Worm (Caenorhabditis elegans): ENCODE measurements around the gene set-30.

Gene set-30

DNA sequence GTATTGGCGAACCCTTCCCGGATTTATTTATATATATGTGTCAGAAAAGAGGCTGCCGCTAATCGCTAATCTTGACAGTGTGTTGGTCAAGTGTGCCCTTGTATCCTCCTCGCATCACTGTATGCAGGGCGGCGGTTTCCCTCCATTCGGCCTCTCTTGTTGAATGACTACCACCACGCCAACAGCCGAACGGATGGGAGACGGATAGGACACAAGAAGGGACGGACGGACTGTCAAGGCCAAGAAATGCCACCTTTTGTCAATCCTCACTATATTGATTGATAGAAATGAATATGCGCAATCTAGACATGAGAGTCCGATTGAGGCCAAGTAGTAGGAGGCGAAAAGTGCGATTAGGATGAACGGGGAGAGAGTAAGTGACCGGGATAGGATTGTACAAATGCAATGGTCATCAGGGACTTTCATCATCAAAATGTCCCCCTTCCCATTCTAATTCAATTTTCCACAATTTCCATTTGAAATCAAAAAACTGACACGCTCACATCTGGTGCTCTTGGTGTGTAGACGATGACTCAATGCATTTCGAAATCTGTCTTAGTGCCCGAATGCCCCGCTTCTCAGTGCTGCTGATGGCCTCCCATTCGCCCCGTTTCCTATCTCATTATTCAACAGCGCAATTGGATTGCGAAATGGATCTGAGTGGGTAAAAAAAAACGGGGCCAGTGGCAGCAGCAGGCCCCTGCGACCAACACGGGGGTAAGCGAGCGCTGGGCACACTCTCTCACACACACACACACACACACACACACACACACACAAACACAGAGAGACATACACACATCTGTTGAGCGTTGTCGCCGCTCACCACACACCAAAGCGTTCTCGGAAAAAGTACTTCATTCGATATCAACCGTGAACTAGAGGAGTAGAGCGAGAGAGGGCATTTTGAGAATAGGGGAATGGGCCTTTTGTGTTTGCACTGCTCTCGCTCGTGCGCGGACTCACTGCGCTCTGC lies 37.1 kb upstream of the set-30 start (continued):
- no peak for TF ChIP-seq Y53G8AR.9 (GFP tag; conservative IDR thresholded peaks at IDR 0.05)
- no peak for TF ChIP-seq xnd-1 (tag; optimal IDR thresholded peaks at IDR 0.05)
- TF ChIP-seq cebp-2 (GFP tag; IDR thresholded peaks at IDR 0.05) = no peak
- TF ChIP-seq D2030.7 (GFP tag; IDR thresholded peaks at IDR 0.05) = no peak
- TF ChIP-seq B0035.1 (tag; optimal IDR thresholded peaks at IDR 0.05) = no peak
- peak; percentile 89 for TF ChIP-seq zfh-2 (GFP tag; conservative IDR thresholded peaks at IDR 0.05)
- no peak for TF ChIP-seq hsf-1 (GFP tag; IDR thresholded peaks at IDR 0.05)
- TF ChIP-seq tbx-9 (tag; optimal IDR thresholded peaks at IDR 0.05; ENCODE audit: borderline replicate concordance) = no peak
- no peak for TF ChIP-seq hlh-12 (tag; optimal IDR thresholded peaks at IDR 0.05)
- no peak for TF ChIP-seq gei-17 (GFP tag; optimal IDR thresholded peaks at IDR 0.05)
- peak; percentile 82 for TF ChIP-seq cebp-1 (GFP tag; IDR thresholded peaks at IDR 0.05)
- peak; percentile 98 for TF ChIP-seq cebp-1 (tag; optimal IDR thresholded peaks at IDR 0.05)
- TF ChIP-seq hmg-1.2 (GFP tag; IDR thresholded peaks at IDR 0.05) = peak; percentile 64; the same call in 1 of the 2 replicates
- TF ChIP-seq pbrm-1 (GFP tag; IDR thresholded peaks at IDR 0.05) = no peak
- no peak for TF ChIP-seq dpff-1 (tag; optimal IDR thresholded peaks at IDR 0.05)
- TF ChIP-seq B0261.1 (tag; optimal IDR thresholded peaks at IDR 0.05) = no peak
- no peak for TF ChIP-seq efl-1 (GFP tag; optimal IDR thresholded peaks at IDR 0.05)
- no peak for TF ChIP-seq nhr-179 (tag; optimal IDR thresholded peaks at IDR 0.05)
- TF ChIP-seq Y67H2A.10 (GFP tag; conservative IDR thresholded peaks at IDR 0.05) = no peak
- no peak for TF ChIP-seq tlf-1 (GFP tag; optimal IDR thresholded peaks at IDR 0.05)
- TF ChIP-seq lin-40 (tag; optimal IDR thresholded peaks at IDR 0.05) = peak; percentile 42
- no peak for TF ChIP-seq lag-1 (GFP tag; IDR thresholded peaks at IDR 0.05)
- TF ChIP-seq repo-1 (tag; optimal IDR thresholded peaks at IDR 0.05) = no peak
- TF ChIP-seq ceh-100 (GFP tag; IDR thresholded peaks at IDR 0.05) = no peak
- TF ChIP-seq chd-7 (tag; optimal IDR thresholded peaks at IDR 0.05) = peak; percentile 5
- TF ChIP-seq let-607 (tag; optimal IDR thresholded peaks at IDR 0.05) = no peak
- TF ChIP-seq ekl-4 (GFP tag; IDR thresholded peaks at IDR 0.05) = no peak
- TF ChIP-seq lin-26 (GFP tag; IDR thresholded peaks at IDR 0.05) = no peak
- TF ChIP-seq ets-4 (GFP tag; optimal IDR thresholded peaks at IDR 0.05) = no peak
- TF ChIP-seq T26A5.8 (tag; optimal IDR thresholded peaks at IDR 0.05) = no peak
- no peak for TF ChIP-seq rcor-1 (GFP tag; IDR thresholded peaks at IDR 0.05)
- no peak for TF ChIP-seq sptf-2 (GFP tag; optimal IDR thresholded peaks at IDR 0.05)
- no peak for TF ChIP-seq attf-6 (GFP tag; IDR thresholded peaks at IDR 0.05)
- TF ChIP-seq ztf-26 (tag; optimal IDR thresholded peaks at IDR 0.05) = no peak
- no peak for TF ChIP-seq pha-4 (tag; optimal IDR thresholded peaks at IDR 0.05)
- no peak for TF ChIP-seq C17E4.6 (GFP tag; IDR thresholded peaks at IDR 0.05)
- TF ChIP-seq ceh-27 (GFP tag; optimal IDR thresholded peaks at IDR 0.05) = peak; percentile 65
- 0 out of 2 replicates have a peak, but pooled peaks have one; percentile 12 for TF ChIP-seq C06A6.2 (GFP tag; conservative IDR thresholded peaks at IDR 0.05)
- no peak for TF ChIP-seq sdz-38 (tag; optimal IDR thresholded peaks at IDR 0.05)
- no peak for TF ChIP-seq athp-1 (tag; optimal IDR thresholded peaks at IDR 0.05)
- TF ChIP-seq Y56A3A.18 (GFP tag; IDR thresholded peaks at IDR 0.05) = no peak
- TF ChIP-seq snpc-1.3 (tag; optimal IDR thresholded peaks at IDR 0.05; ENCODE audit: insufficient read depth) = no peak
- no peak for TF ChIP-seq Y95B8A.8 (GFP tag; IDR thresholded peaks at IDR 0.05)
- TF ChIP-seq mes-4 (tag; optimal IDR thresholded peaks at IDR 0.05) = no peak
- no peak for TF ChIP-seq madf-8 (GFP tag; conservative IDR thresholded peaks at IDR 0.05)
- TF ChIP-seq ccch-3 (GFP tag; optimal IDR thresholded peaks at IDR 0.05) = no peak
- no peak for TF ChIP-seq egl-44 (GFP tag; IDR thresholded peaks at IDR 0.05)
- TF ChIP-seq ztf-6 (GFP tag; IDR thresholded peaks at IDR 0.05) = no peak

All from whole organism, young adult.